Worm (Caenorhabditis elegans): ENCODE results near the gene pals-21.
"Not testable (repeated sequence)": the region's sequence is repeated elsewhere in the genome, so short reads cannot be mapped to it uniquely, and the experiment has no call there.

DNA sequence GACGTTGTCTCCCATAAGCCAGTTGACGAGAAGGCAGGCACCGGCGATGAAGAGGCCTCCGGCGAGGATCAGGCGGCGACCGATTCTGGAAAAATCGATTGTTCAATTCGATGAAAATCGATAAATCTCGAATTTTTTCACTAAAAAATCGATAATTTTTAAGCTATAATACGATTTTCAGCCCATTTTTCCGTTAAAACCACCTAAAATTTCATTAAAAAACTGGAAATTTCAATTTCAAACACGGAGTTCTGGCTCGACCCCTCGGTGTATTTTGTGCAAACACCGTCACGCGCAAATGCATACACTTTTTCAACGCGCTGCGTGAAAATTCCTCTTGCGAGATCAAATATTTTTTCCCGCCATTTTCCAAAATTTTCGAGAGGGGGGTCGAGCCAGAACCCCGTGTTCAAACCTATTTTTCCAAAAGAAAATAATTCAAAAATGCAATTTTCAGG lies 40.0 kb upstream of the pals-21 start:
- TF ChIP-seq T22C8.4 (GFP tag; IDR thresholded peaks at IDR 0.05), result peak; percentile 57
- not testable (repeated sequence) for TF ChIP-seq tab-1 (GFP tag; IDR thresholded peaks at IDR 0.05); cog-1 (tag; optimal IDR thresholded peaks at IDR 0.05); ztf-23 (GFP tag; IDR thresholded peaks at IDR 0.05); flt-1 (GFP tag; IDR thresholded peaks at IDR 0.05); klf-2 (GFP tag; conservative IDR thresholded peaks at IDR 0.05); ztf-29 (GFP tag; IDR thresholded peaks at IDR 0.05); ref-1 (GFP tag; conservative IDR thresholded peaks at IDR 0.05)
